Worm (Caenorhabditis elegans): ENCODE data around the gene flp-3.

The flp-3 gene

DNA sequence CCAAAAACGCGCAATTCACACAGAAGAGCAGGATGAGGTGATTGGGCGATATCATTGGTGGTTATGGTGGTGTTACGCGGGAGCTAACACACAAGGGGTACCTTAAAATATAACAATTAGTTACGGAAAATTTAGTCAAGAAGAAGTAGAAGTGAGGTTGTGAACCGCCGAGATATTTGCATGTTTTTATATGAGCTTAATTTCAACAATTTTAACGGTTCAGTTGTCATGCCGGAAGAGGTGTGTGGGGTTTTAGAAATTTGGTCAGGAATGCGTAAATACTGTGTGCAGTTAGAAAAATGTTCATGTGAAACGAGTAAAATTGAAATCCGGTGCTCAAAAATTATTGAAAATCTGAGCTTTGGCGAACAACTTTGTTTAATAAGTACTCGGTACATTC lies at the start of gene flp-3:
Gene flp-3, minus strand, starts transcription at position 101 of the 400 bp plus-strand sequence.
- TF ChIP-seq dao-5 (tag; optimal IDR thresholded peaks at IDR 0.05) (no peak), him-1 (tag; optimal IDR thresholded peaks at IDR 0.05) (no peak), W03F9.2 (tag; optimal IDR thresholded peaks at IDR 0.05) (no peak)

- no peak for TF ChIP-seq W03F9.2 (tag; optimal IDR thresholded peaks at IDR 0.05)
- no peak for TF ChIP-seq dao-5 (tag; optimal IDR thresholded peaks at IDR 0.05)
- TF ChIP-seq him-1 (tag; optimal IDR thresholded peaks at IDR 0.05), result no peak
Measured at ce11 chrX:10141963-10142431, 49.2 kb upstream of the flp-3 start, which contains the start of gene oac-14. oac-14 (minus strand) TSS chrX:10142013.

- TF ChIP-seq W03F9.2 (tag; optimal IDR thresholded peaks at IDR 0.05), result no peak
- TF ChIP-seq dao-5 (tag; optimal IDR thresholded peaks at IDR 0.05), result no peak
- no peak for TF ChIP-seq him-1 (tag; optimal IDR thresholded peaks at IDR 0.05)
Measured at ce11 chrX:10141264-10141663, 48.5 kb upstream of the flp-3 start.

DNA sequence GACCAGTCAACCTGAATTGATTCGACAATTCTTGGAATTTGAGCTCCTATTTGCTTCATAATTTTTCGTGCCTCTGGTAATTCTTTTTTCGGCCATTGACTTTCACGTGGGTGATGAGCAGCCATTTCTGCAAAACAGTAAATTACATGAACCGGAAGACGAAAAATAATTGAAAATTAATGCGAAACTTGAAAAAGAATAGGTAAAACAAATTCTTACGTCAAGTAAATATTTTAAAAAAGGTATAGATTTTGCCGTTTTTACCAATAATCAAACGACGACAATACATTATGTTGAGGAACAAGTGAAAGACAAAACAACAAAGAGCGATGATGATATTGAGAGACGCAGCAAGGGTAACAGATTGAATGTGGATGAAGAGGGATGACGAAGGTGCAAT lies 45.7 kb upstream of the flp-3 start, which contains the start of gene moc-1:
Gene moc-1, minus strand, starts transcription at position 127 of the 400 bp plus-strand sequence.
- TF ChIP-seq him-1 (tag; optimal IDR thresholded peaks at IDR 0.05) (no peak), W03F9.2 (tag; optimal IDR thresholded peaks at IDR 0.05) (no peak), dao-5 (tag; optimal IDR thresholded peaks at IDR 0.05) (no peak)

ce11 chrX:10133082-10133481 lies 40.3 kb upstream of the flp-3 start, which contains the start of gene unc-58:
unc-58 (minus strand) TSS chrX:10133182.
- no peak for TF ChIP-seq W03F9.2 (tag; optimal IDR thresholded peaks at IDR 0.05)
- no peak for TF ChIP-seq him-1 (tag; optimal IDR thresholded peaks at IDR 0.05)
- TF ChIP-seq dao-5 (tag; optimal IDR thresholded peaks at IDR 0.05), result no peak

- peak; percentile 47 for TF ChIP-seq him-1 (tag; optimal IDR thresholded peaks at IDR 0.05)
Measured at ce11 chrX:10132546-10133032, 39.8 kb upstream of the flp-3 start.

ce11 chrX:10130159-10130558 lies 37.4 kb upstream of the flp-3 start:
- no peak for TF ChIP-seq him-1 (tag; optimal IDR thresholded peaks at IDR 0.05)
- no peak for TF ChIP-seq W03F9.2 (tag; optimal IDR thresholded peaks at IDR 0.05)
- no peak for TF ChIP-seq dao-5 (tag; optimal IDR thresholded peaks at IDR 0.05)

- TF ChIP-seq him-1 (tag; optimal IDR thresholded peaks at IDR 0.05) (no peak), W03F9.2 (tag; optimal IDR thresholded peaks at IDR 0.05) (no peak), dao-5 (tag; optimal IDR thresholded peaks at IDR 0.05) (no peak)
Measured at ce11 chrX:10124338-10124737, 31.6 kb upstream of the flp-3 start.

DNA sequence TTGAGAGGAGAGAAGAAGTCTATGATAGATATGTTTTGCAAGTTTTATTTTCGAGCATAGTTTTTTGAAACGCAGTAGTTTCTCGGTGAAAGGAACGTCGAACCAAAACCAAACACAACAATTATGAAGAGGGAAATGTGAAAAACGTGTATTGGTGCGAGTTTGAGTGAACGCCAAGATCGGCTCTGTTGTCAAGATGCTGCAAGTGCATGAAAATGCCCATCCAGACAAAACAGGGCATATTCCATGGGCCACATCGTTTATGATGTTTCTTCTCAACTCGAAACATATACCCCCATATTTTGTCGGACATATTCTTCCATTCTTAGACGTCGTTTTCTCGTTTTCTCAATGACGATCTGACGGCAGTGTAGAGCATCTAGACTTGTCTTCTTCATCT lies 30.3 kb upstream of the flp-3 start:
- TF ChIP-seq W03F9.2 (tag; optimal IDR thresholded peaks at IDR 0.05), result no peak
- TF ChIP-seq dao-5 (tag; optimal IDR thresholded peaks at IDR 0.05), result no peak
- TF ChIP-seq him-1 (tag; optimal IDR thresholded peaks at IDR 0.05), result no peak

- TF ChIP-seq him-1 (tag; optimal IDR thresholded peaks at IDR 0.05) (no peak), W03F9.2 (tag; optimal IDR thresholded peaks at IDR 0.05) (no peak), dao-5 (tag; optimal IDR thresholded peaks at IDR 0.05) (no peak)
Measured at ce11 chrX:10113677-10114076, 20.9 kb upstream of the flp-3 start.

DNA sequence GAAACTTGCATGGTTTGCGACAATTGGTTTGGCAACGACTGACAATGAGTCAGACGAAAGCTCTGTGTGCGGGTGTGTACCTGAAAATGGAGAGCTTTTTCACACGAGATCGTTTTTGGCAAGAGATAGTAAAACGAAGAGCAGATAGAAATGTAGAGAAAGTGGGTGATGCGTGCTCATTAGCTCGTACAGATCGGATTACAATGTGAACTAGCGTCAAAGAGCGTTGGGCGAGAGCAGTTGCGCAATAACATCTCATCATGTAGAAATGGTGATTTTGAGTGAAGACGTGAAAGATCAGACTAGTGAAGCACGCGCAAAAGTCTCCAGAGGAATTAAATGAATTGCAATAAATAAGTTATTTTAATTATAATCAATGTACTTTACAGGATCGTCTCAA lies 2.4 kb upstream of the flp-3 start, which contains the start of gene flp-2:
Gene flp-2, minus strand, starts transcription at position 101 of the 400 bp plus-strand sequence.
- TF ChIP-seq dao-5 (tag; optimal IDR thresholded peaks at IDR 0.05) (no peak), W03F9.2 (tag; optimal IDR thresholded peaks at IDR 0.05) (no peak), him-1 (tag; optimal IDR thresholded peaks at IDR 0.05) (no peak)

ce11 chrX:10087866-10088265 lies 4.9 kb downstream of the flp-3 start, which contains the start of gene flp-28:
flp-28 (minus strand) TSS chrX:10087966.
- TF ChIP-seq him-1 (tag; optimal IDR thresholded peaks at IDR 0.05), result no peak
- no peak for TF ChIP-seq W03F9.2 (tag; optimal IDR thresholded peaks at IDR 0.05)
- no peak for TF ChIP-seq dao-5 (tag; optimal IDR thresholded peaks at IDR 0.05)

DNA sequence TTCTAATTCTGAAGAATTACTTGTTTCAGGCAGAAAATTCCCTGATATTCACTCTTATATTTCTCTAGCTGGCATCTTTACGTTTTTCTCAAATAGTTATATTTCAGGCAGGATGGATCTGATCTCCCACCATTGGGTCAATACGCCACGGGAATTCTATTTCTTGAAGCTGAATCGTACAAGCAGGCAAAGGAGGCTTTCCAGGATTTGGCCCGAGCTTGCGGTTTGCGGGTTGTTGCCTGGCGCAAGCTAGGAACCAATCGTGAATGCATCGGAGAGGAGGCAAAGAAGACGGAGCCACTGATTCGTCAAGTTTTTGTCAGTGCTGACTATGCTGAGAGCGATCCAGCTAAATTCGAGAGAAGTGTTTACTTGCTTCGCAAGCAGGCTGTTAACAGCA lies 7.7 kb downstream of the flp-3 start:
- TF ChIP-seq W03F9.2 (tag; optimal IDR thresholded peaks at IDR 0.05), result no peak
- no peak for TF ChIP-seq dao-5 (tag; optimal IDR thresholded peaks at IDR 0.05)
- TF ChIP-seq him-1 (tag; optimal IDR thresholded peaks at IDR 0.05), result no peak

ce11 chrX:10084050-10084672 lies 8.6 kb downstream of the flp-3 start, which contains the start of gene W07E11.1:
W07E11.1 (plus strand) TSS chrX:10084622.
- TF ChIP-seq him-1 (tag; optimal IDR thresholded peaks at IDR 0.05), result no peak
- TF ChIP-seq W03F9.2 (tag; optimal IDR thresholded peaks at IDR 0.05), result no peak
- no peak for TF ChIP-seq dao-5 (tag; optimal IDR thresholded peaks at IDR 0.05)

ce11 chrX:10083272-10083671 lies 9.5 kb downstream of the flp-3 start:
- no peak for TF ChIP-seq W03F9.2 (tag; optimal IDR thresholded peaks at IDR 0.05)
- TF ChIP-seq dao-5 (tag; optimal IDR thresholded peaks at IDR 0.05), result no peak
- no peak for TF ChIP-seq him-1 (tag; optimal IDR thresholded peaks at IDR 0.05)
